Worm (Caenorhabditis elegans): ENCODE results near the gene R07E3.4.

Gene R07E3.4

ce11 chrX:10327323-10328022 is 5.7 kb downstream of the R07E3.4 start, which contains the start of gene acl-5:
Gene acl-5, minus strand, starts transcription at chrX:10327456.
- TF ChIP-seq pes-1 (GFP tag; IDR thresholded peaks at IDR 0.05) (no peak), F13C5.2 (tag; optimal IDR thresholded peaks at IDR 0.05) (no peak), tbx-11 (GFP tag; IDR thresholded peaks at IDR 0.05) (no peak), ama-1 (optimal IDR thresholded peaks at IDR 0.05) (no peak), sea-1 (GFP tag; conservative IDR thresholded peaks at IDR 0.05) (no peak), aly-1 (tag; optimal IDR thresholded peaks at IDR 0.05) (no peak), hmg-4 (GFP tag; optimal IDR thresholded peaks at IDR 0.05) (no peak), ceh-13 (GFP tag; optimal IDR thresholded peaks at IDR 0.05) (no peak), ets-7 (tag; optimal IDR thresholded peaks at IDR 0.05) (no peak), hmbx-1 (tag; optimal IDR thresholded peaks at IDR 0.05) (no peak), tbx-37 (GFP tag; conservative IDR thresholded peaks at IDR 0.05) (no peak), flt-1 (GFP tag; IDR thresholded peaks at IDR 0.05) (no peak), tra-4 (tag; optimal IDR thresholded peaks at IDR 0.05) (no peak), hnd-1 (tag; optimal IDR thresholded peaks at IDR 0.05) (no peak), ceh-36 (tag; optimal IDR thresholded peaks at IDR 0.05) (no peak), scrt-1 (GFP tag; IDR thresholded peaks at IDR 0.05) (no peak), B0310.2 (tag; optimal IDR thresholded peaks at IDR 0.05) (no peak)

ce11 chrX:10321401-10321800 is 11.8 kb downstream of the R07E3.4 start:
- TF ChIP-seq sea-1 (GFP tag; conservative IDR thresholded peaks at IDR 0.05) (no peak), pes-1 (GFP tag; IDR thresholded peaks at IDR 0.05) (no peak), tbx-37 (GFP tag; conservative IDR thresholded peaks at IDR 0.05) (no peak), B0310.2 (tag; optimal IDR thresholded peaks at IDR 0.05) (no peak), aly-1 (tag; optimal IDR thresholded peaks at IDR 0.05) (no peak), ets-7 (tag; optimal IDR thresholded peaks at IDR 0.05) (no peak), hmg-4 (GFP tag; optimal IDR thresholded peaks at IDR 0.05) (no peak), ama-1 (optimal IDR thresholded peaks at IDR 0.05) (no peak)

ce11 chrX:10319653-10320052 is 13.5 kb downstream of the R07E3.4 start:
- TF ChIP-seq F13C5.2 (tag; optimal IDR thresholded peaks at IDR 0.05) (no peak), hnd-1 (tag; optimal IDR thresholded peaks at IDR 0.05) (no peak), B0310.2 (tag; optimal IDR thresholded peaks at IDR 0.05) (no peak), ceh-36 (tag; optimal IDR thresholded peaks at IDR 0.05) (no peak), tbx-11 (GFP tag; IDR thresholded peaks at IDR 0.05) (no peak), tbx-37 (GFP tag; conservative IDR thresholded peaks at IDR 0.05) (no peak), aly-1 (tag; optimal IDR thresholded peaks at IDR 0.05) (no peak), ama-1 (optimal IDR thresholded peaks at IDR 0.05) (no peak), scrt-1 (GFP tag; IDR thresholded peaks at IDR 0.05) (no peak), ceh-13 (GFP tag; optimal IDR thresholded peaks at IDR 0.05) (no peak), tra-4 (tag; optimal IDR thresholded peaks at IDR 0.05) (no peak), ets-7 (tag; optimal IDR thresholded peaks at IDR 0.05) (no peak), hmbx-1 (tag; optimal IDR thresholded peaks at IDR 0.05) (no peak)

- TF ChIP-seq F13C5.2 (tag; optimal IDR thresholded peaks at IDR 0.05) (no peak), tbx-37 (GFP tag; conservative IDR thresholded peaks at IDR 0.05) (no peak), ceh-36 (tag; optimal IDR thresholded peaks at IDR 0.05) (no peak)
Measured at ce11 chrX:10318437-10318836, 14.7 kb downstream of the R07E3.4 start.

ce11 chrX:10317565-10317964 is 15.6 kb downstream of the R07E3.4 start, which contains the start of gene R07E3.6:
Gene R07E3.6, plus strand, starts transcription at chrX:10317722.
- TF ChIP-seq hmbx-1 (tag; optimal IDR thresholded peaks at IDR 0.05) (no peak), F13C5.2 (tag; optimal IDR thresholded peaks at IDR 0.05) (no peak), hnd-1 (tag; optimal IDR thresholded peaks at IDR 0.05) (no peak), B0310.2 (tag; optimal IDR thresholded peaks at IDR 0.05) (no peak), ceh-13 (GFP tag; optimal IDR thresholded peaks at IDR 0.05) (no peak), ceh-36 (tag; optimal IDR thresholded peaks at IDR 0.05) (no peak), scrt-1 (GFP tag; IDR thresholded peaks at IDR 0.05) (no peak), aly-1 (tag; optimal IDR thresholded peaks at IDR 0.05) (no peak), sea-1 (GFP tag; conservative IDR thresholded peaks at IDR 0.05) (no peak), pes-1 (GFP tag; IDR thresholded peaks at IDR 0.05) (no peak), hmg-4 (GFP tag; optimal IDR thresholded peaks at IDR 0.05) (no peak), flt-1 (GFP tag; IDR thresholded peaks at IDR 0.05) (no peak)

- TF ChIP-seq ets-7 (tag; optimal IDR thresholded peaks at IDR 0.05) (no peak), B0310.2 (tag; optimal IDR thresholded peaks at IDR 0.05) (no peak), scrt-1 (GFP tag; IDR thresholded peaks at IDR 0.05) (no peak), flt-1 (GFP tag; IDR thresholded peaks at IDR 0.05) (no peak), tbx-37 (GFP tag; conservative IDR thresholded peaks at IDR 0.05) (no peak), pes-1 (GFP tag; IDR thresholded peaks at IDR 0.05) (no peak), hmg-4 (GFP tag; optimal IDR thresholded peaks at IDR 0.05) (no peak), ceh-36 (tag; optimal IDR thresholded peaks at IDR 0.05) (no peak), ama-1 (optimal IDR thresholded peaks at IDR 0.05) (no peak), tbx-11 (GFP tag; IDR thresholded peaks at IDR 0.05) (no peak), aly-1 (tag; optimal IDR thresholded peaks at IDR 0.05) (no peak), hnd-1 (tag; optimal IDR thresholded peaks at IDR 0.05) (no peak), sea-1 (GFP tag; conservative IDR thresholded peaks at IDR 0.05) (no peak), F13C5.2 (tag; optimal IDR thresholded peaks at IDR 0.05) (no peak), hmbx-1 (tag; optimal IDR thresholded peaks at IDR 0.05) (no peak), ceh-13 (GFP tag; optimal IDR thresholded peaks at IDR 0.05) (no peak)
Measured at ce11 chrX:10315905-10316304, 17.2 kb downstream of the R07E3.4 start, which contains the start of gene F41E7.9. Gene F41E7.9, minus strand, starts transcription at chrX:10316005.

ce11 chrX:10310366-10310765 is 22.8 kb downstream of the R07E3.4 start, which contains the start of gene F41E7.6:
Gene F41E7.6, minus strand, starts transcription at chrX:10310466.
- TF ChIP-seq flt-1 (GFP tag; IDR thresholded peaks at IDR 0.05) = no peak
- TF ChIP-seq tra-4 (tag; optimal IDR thresholded peaks at IDR 0.05) = no peak
- TF ChIP-seq hnd-1 (tag; optimal IDR thresholded peaks at IDR 0.05) = no peak
- no peak for TF ChIP-seq aly-1 (tag; optimal IDR thresholded peaks at IDR 0.05)
- no peak for TF ChIP-seq hmg-4 (GFP tag; optimal IDR thresholded peaks at IDR 0.05)
- no peak for TF ChIP-seq B0310.2 (tag; optimal IDR thresholded peaks at IDR 0.05)
- TF ChIP-seq hmbx-1 (tag; optimal IDR thresholded peaks at IDR 0.05) = no peak
- no peak for TF ChIP-seq ets-7 (tag; optimal IDR thresholded peaks at IDR 0.05)
- TF ChIP-seq ceh-13 (GFP tag; optimal IDR thresholded peaks at IDR 0.05) = no peak
- no peak for TF ChIP-seq ceh-36 (tag; optimal IDR thresholded peaks at IDR 0.05)
- no peak for TF ChIP-seq F13C5.2 (tag; optimal IDR thresholded peaks at IDR 0.05)
- TF ChIP-seq scrt-1 (GFP tag; IDR thresholded peaks at IDR 0.05) = no peak

Measured in whole organism, early embryonic.